Worm (Caenorhabditis elegans): ENCODE data around the gene mcm-10.

DNA sequence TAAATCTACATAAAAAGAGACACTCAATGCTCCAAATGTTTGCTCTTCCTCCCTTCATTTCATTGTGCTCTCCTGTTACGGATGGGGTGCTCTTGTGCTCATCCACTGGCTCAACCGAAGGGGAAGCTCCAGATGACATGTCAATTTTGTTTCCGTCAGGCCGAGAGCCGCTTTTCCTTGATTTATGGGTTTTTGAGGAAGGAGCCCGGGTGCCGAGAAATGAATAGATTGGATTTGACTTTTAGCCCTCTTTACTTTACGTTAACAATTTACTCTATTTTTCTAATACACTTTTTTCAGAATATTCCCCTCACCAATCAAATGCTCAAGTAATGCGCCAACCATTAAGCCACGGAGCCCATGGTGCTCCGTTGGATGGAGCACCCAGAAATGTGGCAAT is 42.8 kb downstream of the mcm-10 start, which contains the start of gene T28D6.4:
- TF ChIP-seq tab-1 (GFP tag; IDR thresholded peaks at IDR 0.05) (no peak), T22C8.4 (GFP tag; IDR thresholded peaks at IDR 0.05) (no peak)

All from whole organism, midembryonic.